Worm (Caenorhabditis elegans) whole organism, L3 larva: ENCODE data around the gene str-141.

Experiments
- aly-2 ChIP-seq: fragments of 150-350 bp; optimal IDR thresholded peaks from 2 replicates; lab custom pipeline; 2014; ENCODE audit warnings: missing biosample characterization, missing genetic modification characterization
- ceh-28 ChIP-seq: fragments of 150-350 bp; optimal IDR thresholded peaks from 2 replicates; lab custom pipeline; 2014; ENCODE audit warnings: missing biosample characterization, missing genetic modification reagents, missing genetic modification characterization
- ceh-9 ChIP-seq: sonication (generic microtip); optimal IDR thresholded peaks from 2 replicates; lab custom pipeline; 2018; ENCODE audit warnings: missing biosample characterization, missing genetic modification characterization
- egl-5 ChIP-seq: fragments of 150-350 bp; optimal IDR thresholded peaks from 2 replicates; lab custom pipeline; 2017; ENCODE audit warnings: missing biosample characterization, missing genetic modification reagents, missing genetic modification characterization, inconsistent platforms
- elt-2 ChIP-seq: sonication (generic microtip); optimal IDR thresholded peaks from 2 replicates; lab custom pipeline; 2016; ENCODE audit warnings: missing genetic modification reagents, mild to moderate bottlenecking, missing genetic modification characterization, missing compliant biosample characterization
- lin-39 ChIP-seq: fragments of 150-350 bp; optimal IDR thresholded peaks from 2 replicates; lab custom pipeline; 2018; ENCODE audit warnings: missing biosample characterization, missing genetic modification reagents, missing genetic modification characterization
- zag-1 ChIP-seq: fragments of 150-350 bp; optimal IDR thresholded peaks from 2 replicates; lab custom pipeline; 2014; ENCODE audit warnings: missing biosample characterization, missing genetic modification characterization
- ztf-11 ChIP-seq: fragments of 150-350 bp; optimal IDR thresholded peaks from 2 replicates; lab custom pipeline; 2014; ENCODE audit warnings: missing biosample characterization, missing genetic modification characterization

The str-141 gene

DNA sequence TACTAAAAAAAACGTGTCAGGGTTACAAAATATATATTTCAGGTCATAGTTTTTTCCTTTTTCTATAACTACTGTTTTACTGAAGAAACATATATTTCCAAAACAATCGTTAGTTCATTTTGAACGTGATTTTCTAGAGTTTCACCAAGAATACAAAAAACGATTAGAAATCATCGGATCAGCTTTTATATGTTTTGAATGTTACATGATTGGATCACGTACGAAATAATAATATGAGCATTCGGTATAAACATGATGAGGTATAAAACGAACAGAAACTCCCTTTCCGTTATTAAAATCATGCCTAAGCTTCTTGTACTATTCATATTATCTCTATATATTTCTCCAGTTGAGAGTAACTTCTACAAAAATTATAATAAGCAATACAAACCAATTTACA, 50.8 kb downstream of the str-141 start, which contains the start of gene clec-223:
Gene clec-223 (plus strand): TSS at position 301 of the 400 bp plus-strand sequence.
- TF ChIP-seq zag-1 (tag; lab: Kevin White, UChicago), result no peak
- no peak for TF ChIP-seq elt-2 (tag; lab: Kevin White, UChicago)
- TF ChIP-seq ceh-9 (tag; lab: Kevin White, UChicago), result no peak
- no peak for TF ChIP-seq aly-2 (tag; lab: Kevin White, UChicago)
- no peak for TF ChIP-seq lin-39
- TF ChIP-seq ztf-11 (tag; lab: Kevin White, UChicago), result no peak
- TF ChIP-seq egl-5 (tag; lab: Kevin White, UChicago), result no peak
- no peak for TF ChIP-seq ceh-28 (tag; lab: Kevin White, UChicago)
